Fruit fly (Drosophila melanogaster): ENCODE data around the gene CG33703.

CG33703 gene

dm6 chr3L:9497249-9497648 lies 15.2 kb downstream of the CG33703 start:
- TF ChIP-seq CTCF (optimal IDR thresholded peaks at IDR 0.05) (no peak), CG8478 (optimal IDR thresholded peaks at IDR 0.05) (no peak)

DNA sequence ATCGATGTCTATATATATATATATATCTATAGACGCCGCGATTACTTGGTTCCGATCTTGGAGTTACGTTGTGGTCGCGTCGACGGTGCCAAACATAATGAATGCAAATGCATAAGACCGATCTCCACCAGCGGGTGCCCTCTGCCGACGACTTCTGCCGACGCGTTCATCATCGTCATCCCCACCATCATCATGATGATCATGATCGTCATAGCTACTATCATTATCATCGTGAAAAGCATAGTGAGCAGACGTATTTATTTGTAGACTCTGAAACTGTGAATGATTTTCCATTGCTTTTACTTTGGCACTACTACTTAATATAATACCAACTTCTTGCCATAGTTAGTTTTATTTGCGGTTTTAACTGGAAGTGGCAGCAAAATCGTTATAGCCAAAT lies 20.3 kb downstream of the CG33703 start, which contains the start of gene CG32037:
TSS of gene CG32037 (minus strand) at position 101 of the 400 bp plus-strand sequence.
- TF ChIP-seq CG8478 (optimal IDR thresholded peaks at IDR 0.05) (no peak), CTCF (optimal IDR thresholded peaks at IDR 0.05) (no peak)

dm6 chr3L:9491331-9491730 lies 21.1 kb downstream of the CG33703 start:
- TF ChIP-seq CG8478 (optimal IDR thresholded peaks at IDR 0.05) (no peak), CTCF (optimal IDR thresholded peaks at IDR 0.05) (no peak)

- TF ChIP-seq CG8478 (optimal IDR thresholded peaks at IDR 0.05) (no peak), CTCF (optimal IDR thresholded peaks at IDR 0.05) (no peak)
Measured at dm6 chr3L:9490432-9490831, 22.0 kb downstream of the CG33703 start.

dm6 chr3L:9489627-9490026 lies 22.8 kb downstream of the CG33703 start:
- no peak for TF ChIP-seq CG8478 (optimal IDR thresholded peaks at IDR 0.05)
- no peak for TF ChIP-seq CTCF (optimal IDR thresholded peaks at IDR 0.05)

- TF ChIP-seq CTCF (optimal IDR thresholded peaks at IDR 0.05) (no peak), CG8478 (optimal IDR thresholded peaks at IDR 0.05) (no peak)
Measured at dm6 chr3L:9489133-9489532, 23.3 kb downstream of the CG33703 start, which contains the start of gene CG32036. Gene CG32036 (minus strand): TSS chr3L:9489233.

- TF ChIP-seq CG8478 (optimal IDR thresholded peaks at IDR 0.05) (no peak), CTCF (optimal IDR thresholded peaks at IDR 0.05) (peak in 1 of 2 experiments; percentile 6)
Measured at dm6 chr3L:9487586-9487985, 24.9 kb downstream of the CG33703 start, which contains the start of gene pall. Gene pall (minus strand): TSS chr3L:9487790.

DNA sequence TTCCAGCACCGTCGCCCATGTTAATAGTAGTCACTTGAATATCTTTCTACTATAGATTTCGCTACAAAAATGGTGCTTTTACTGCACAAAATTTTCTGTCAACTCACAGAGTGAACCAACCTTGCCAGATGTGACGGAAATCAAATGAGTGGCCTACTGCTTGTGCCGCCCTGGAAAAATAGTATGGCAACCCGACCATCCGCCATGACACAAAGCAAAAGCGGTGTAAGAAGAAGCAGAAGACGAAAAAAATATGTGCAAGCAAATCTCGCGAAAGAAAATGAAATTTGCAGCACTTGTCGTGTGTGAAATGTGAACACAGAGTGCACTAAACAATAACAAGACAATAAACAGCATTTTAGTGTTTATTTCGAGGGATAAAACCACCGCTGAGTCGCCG lies 35.6 kb downstream of the CG33703 start, which contains the start of the genes Uch-L5 and Jarid2:
TSS of gene Uch-L5 (minus strand) at position 137 of the 400 bp plus-strand sequence.
TSS of gene Jarid2 (plus strand) at position 210 of the 400 bp plus-strand sequence.
- TF ChIP-seq CTCF (optimal IDR thresholded peaks at IDR 0.05): peak; percentile 11 to 47
- TF ChIP-seq CG8478 (optimal IDR thresholded peaks at IDR 0.05): no peak

- TF ChIP-seq CG8478 (optimal IDR thresholded peaks at IDR 0.05): no peak
Measured at dm6 chr3L:9471151-9471903, 41.1 kb downstream of the CG33703 start.

dm6 chr3L:9469079-9469478 lies 43.4 kb downstream of the CG33703 start:
- TF ChIP-seq CG8478 (optimal IDR thresholded peaks at IDR 0.05) (no peak), CTCF (optimal IDR thresholded peaks at IDR 0.05) (no peak)

- TF ChIP-seq CG8478 (optimal IDR thresholded peaks at IDR 0.05) (no peak), CTCF (optimal IDR thresholded peaks at IDR 0.05) (no peak)
Measured at dm6 chr3L:9468261-9468890, 44.1 kb downstream of the CG33703 start.

dm6 chr3L:9467763-9468206 lies 44.7 kb downstream of the CG33703 start:
- no peak for TF ChIP-seq CG8478 (optimal IDR thresholded peaks at IDR 0.05)
- TF ChIP-seq CTCF (optimal IDR thresholded peaks at IDR 0.05): no peak

DNA sequence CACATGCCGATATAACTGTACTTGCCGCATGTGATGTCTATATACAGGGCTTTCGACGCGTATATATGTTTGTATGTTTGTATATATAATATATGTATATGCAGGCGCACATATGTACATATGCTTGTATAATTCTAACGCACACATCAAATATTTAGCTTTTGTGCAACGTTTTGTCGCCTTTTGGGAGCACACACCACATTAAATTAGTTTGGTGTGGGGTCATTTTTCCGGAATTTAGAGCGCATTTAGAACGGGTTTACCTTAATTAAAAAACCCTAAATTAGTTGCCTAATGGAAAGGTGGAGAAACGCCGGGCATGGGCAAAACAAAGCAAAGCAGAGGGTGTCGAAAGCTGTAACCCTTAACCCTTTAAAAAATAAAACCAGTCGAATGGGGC lies 45.2 kb downstream of the CG33703 start:
- TF ChIP-seq CTCF (optimal IDR thresholded peaks at IDR 0.05) (no peak), CG8478 (optimal IDR thresholded peaks at IDR 0.05) (no peak)

DNA sequence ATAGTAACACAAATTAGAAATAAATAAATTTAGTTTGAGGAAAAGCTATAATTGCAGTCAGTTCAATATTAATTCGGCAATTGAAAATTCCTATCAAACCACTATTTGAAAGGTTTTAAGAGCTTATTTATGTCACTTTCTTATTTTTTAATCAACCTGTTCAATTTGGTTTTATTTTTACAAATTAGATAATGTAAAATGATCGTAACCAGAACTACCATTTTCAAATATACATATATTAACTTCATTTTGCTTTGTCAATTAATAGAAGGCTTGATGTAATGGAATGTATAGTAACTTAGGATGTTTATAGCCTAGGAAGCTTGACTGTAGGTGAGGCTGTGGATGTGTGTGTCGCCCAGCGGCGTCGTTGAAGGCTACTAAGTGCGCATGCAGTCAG lies 45.9 kb downstream of the CG33703 start:
- TF ChIP-seq CG8478 (optimal IDR thresholded peaks at IDR 0.05) (no peak), CTCF (optimal IDR thresholded peaks at IDR 0.05) (no peak)

- no peak for TF ChIP-seq CG8478 (optimal IDR thresholded peaks at IDR 0.05)
Measured at dm6 chr3L:9465652-9466244, 46.7 kb downstream of the CG33703 start.

DNA sequence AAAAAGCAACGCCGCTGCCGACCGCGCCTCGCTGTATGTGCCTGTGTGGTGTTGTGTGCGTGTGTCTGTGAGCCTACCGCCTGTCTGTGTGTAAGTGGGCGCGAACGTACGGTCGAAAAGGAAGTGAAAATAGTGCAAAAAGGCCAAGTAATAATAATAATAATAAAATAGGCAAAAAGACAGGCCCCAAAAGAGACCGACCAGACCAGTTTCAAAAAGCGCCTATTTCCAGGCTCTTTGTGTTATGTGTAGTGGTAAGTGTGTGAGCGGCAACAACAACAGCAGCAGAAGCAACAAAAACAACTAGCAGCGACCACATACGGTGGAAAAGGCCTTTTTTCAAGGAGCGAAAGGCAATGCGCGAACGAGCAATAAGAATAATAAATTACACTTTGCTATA lies 49.7 kb downstream of the CG33703 start:
- no peak for TF ChIP-seq CG8478 (optimal IDR thresholded peaks at IDR 0.05)
- no peak for TF ChIP-seq CTCF (optimal IDR thresholded peaks at IDR 0.05)

Measured in S2 (cell line).